Fruit fly (Drosophila melanogaster) whole organism, adult: ENCODE data around the gene dbo.

Source experiments
- CG11617 ChIP-seq: fragments of 200-800 bp; sonication (Bioruptor generic); optimal IDR thresholded peaks from 2 replicates; lab custom pipeline; 2017; ENCODE audit warnings: mild to moderate bottlenecking, missing biosample characterization, missing genetic modification reagents, missing genetic modification characterization
- CG12768 ChIP-seq: fragments of 200-800 bp; sonication (Bioruptor generic); optimal IDR thresholded peaks from 2 replicates; lab custom pipeline; 2017; ENCODE audit warnings: missing biosample characterization, missing genetic modification characterization, mild to moderate bottlenecking, moderate library complexity, missing genetic modification reagents
- CG14711 ChIP-seq: fragments of 200-800 bp; sonication (Bioruptor generic); optimal IDR thresholded peaks from 2 replicates; lab custom pipeline; 2018; ENCODE audit warnings: missing biosample characterization, mild to moderate bottlenecking, missing genetic modification characterization, moderate library complexity
- CG33017 ChIP-seq: fragments of 200-800 bp; sonication (Bioruptor generic); optimal IDR thresholded peaks from 2 replicates; lab custom pipeline; 2018; ENCODE audit warnings: missing biosample characterization, mild to moderate bottlenecking, missing genetic modification characterization, moderate library complexity
- CG5204 ChIP-seq: fragments of 200-800 bp; sonication (Bioruptor generic); optimal IDR thresholded peaks from 2 replicates; lab custom pipeline; 2016; ENCODE audit warnings: missing biosample characterization, missing genetic modification characterization
- CG7045 ChIP-seq: fragments of 200-800 bp; sonication (Bioruptor generic); optimal IDR thresholded peaks from 2 replicates; lab custom pipeline; 2017; ENCODE audit warnings: missing biosample characterization, mild to moderate bottlenecking, missing genetic modification characterization
- Clk ChIP-seq: fragments of 200-800 bp; sonication (Bioruptor generic); optimal IDR thresholded peaks from 2 replicates; lab custom pipeline; 2017; ENCODE audit warnings: missing biosample characterization, missing genetic modification characterization
- Crg-1 ChIP-seq: fragments of 200-800 bp; sonication (Bioruptor generic); optimal IDR thresholded peaks from 2 replicates; lab custom pipeline; 2016; ENCODE audit warnings: missing biosample characterization, missing genetic modification characterization
- bab1 ChIP-seq: fragments of 200-800 bp; sonication (Bioruptor generic); optimal IDR thresholded peaks from 3 replicates; lab custom pipeline; 2019; ENCODE audit warnings: missing biosample characterization, mild to moderate bottlenecking, missing genetic modification characterization, moderate library complexity
- kay ChIP-seq: fragments of 200-800 bp; sonication (Bioruptor generic); peaks from one replicate; lab custom pipeline; 2016; ENCODE audit warnings: missing biosample characterization, missing genetic modification characterization, borderline replicate concordance
- pad ChIP-seq: fragments of 200-800 bp; sonication (Bioruptor generic); optimal IDR thresholded peaks from 3 replicates; lab custom pipeline; 2017; ENCODE audit warnings: missing biosample characterization, missing genetic modification characterization, mild to moderate bottlenecking, moderate library complexity, missing genetic modification reagents
- tj ChIP-seq: fragments of 200-800 bp; sonication (Bioruptor generic); optimal IDR thresholded peaks from 3 replicates; lab custom pipeline; 2017; ENCODE audit warnings: missing biosample characterization, mild to moderate bottlenecking, missing genetic modification characterization, moderate library complexity
- toe ChIP-seq: fragments of 200-800 bp; sonication (Bioruptor generic); optimal IDR thresholded peaks from 2 replicates; lab custom pipeline; 2016; ENCODE audit warnings: missing biosample characterization, missing genetic modification characterization

DNA sequence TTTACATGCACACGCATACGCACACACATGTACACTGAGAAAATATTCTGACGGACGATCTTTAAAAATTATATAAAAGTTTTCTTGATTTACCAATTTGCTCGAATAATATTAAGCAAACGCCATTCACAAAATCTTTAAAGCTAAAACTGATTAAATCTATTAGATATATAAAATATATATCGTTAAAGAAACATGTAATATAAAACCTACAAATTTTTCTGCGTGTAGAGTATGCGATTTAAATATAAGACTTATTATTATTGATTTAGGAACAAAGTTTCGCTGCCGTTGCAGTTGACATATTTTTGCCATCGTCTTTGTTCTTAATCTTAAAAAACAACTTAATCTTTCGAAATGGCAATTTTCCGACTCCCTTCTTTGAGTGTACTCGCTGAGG is 50.8 kb downstream of the dbo start:
- TF ChIP-seq toe (GFP tag; lab: Kevin White, UChicago): no peak
- TF ChIP-seq CG5204 (GFP tag; lab: Kevin White, UChicago): no peak
- no peak for TF ChIP-seq kay (GFP tag; lab: Kevin White, UChicago)
- TF ChIP-seq CG33017 (tag; lab: Kevin White, UChicago): no peak
- TF ChIP-seq CG14711 (tag; lab: Kevin White, UChicago): no peak
- no peak for TF ChIP-seq CG12768 (GFP tag; lab: Kevin White, UChicago)
- TF ChIP-seq Clk (GFP tag; lab: Kevin White, UChicago): no peak
- no peak for TF ChIP-seq CG7045 (GFP tag; lab: Kevin White, UChicago)
- TF ChIP-seq bab1 (GFP tag; lab: Kevin White, UChicago): no peak
- no peak for TF ChIP-seq tj
- TF ChIP-seq Crg-1: no peak
- TF ChIP-seq pad: no peak
- no peak for TF ChIP-seq CG11617
